Worm (Caenorhabditis elegans): Measurements from ENCODE around the gene ZC204.17.
"Not testable (repeated sequence)": the region's sequence is repeated elsewhere in the genome, so short reads cannot be mapped to it uniquely, and the experiment has no call there.

ce11 chrII:1659729-1660128, 13.6 kb upstream of the ZC204.17 start:
- not testable (repeated sequence) for TF ChIP-seq somi-1 (GFP tag; optimal IDR thresholded peaks at IDR 0.05); Y56A3A.18 (GFP tag; IDR thresholded peaks at IDR 0.05); pha-4 (tag; optimal IDR thresholded peaks at IDR 0.05); nfya-1 (tag; optimal IDR thresholded peaks at IDR 0.05; ENCODE audit: borderline replicate concordance, insufficient read depth); ets-4 (GFP tag; optimal IDR thresholded peaks at IDR 0.05); ama-1 (optimal IDR thresholded peaks at IDR 0.05); ama-1 (GFP tag; optimal IDR thresholded peaks at IDR 0.05); D2030.7 (GFP tag; IDR thresholded peaks at IDR 0.05); unc-62 (GFP tag; optimal IDR thresholded peaks at IDR 0.05); Y53G8AR.9 (GFP tag; conservative IDR thresholded peaks at IDR 0.05); attf-3 (GFP tag; conservative IDR thresholded peaks at IDR 0.05); F52B5.7 (tag; optimal IDR thresholded peaks at IDR 0.05); ztf-18 (tag; optimal IDR thresholded peaks at IDR 0.05); pbrm-1 (GFP tag; IDR thresholded peaks at IDR 0.05); nhr-90 (tag; optimal IDR thresholded peaks at IDR 0.05)

All from whole organism, young adult.